Worm (Caenorhabditis elegans): ENCODE measurements around the gene F58F12.2.

- no peak for TF ChIP-seq dve-1 (tag; optimal IDR thresholded peaks at IDR 0.05)
- no peak for TF ChIP-seq che-1 (tag; optimal IDR thresholded peaks at IDR 0.05)
- TF ChIP-seq sox-4 (tag; optimal IDR thresholded peaks at IDR 0.05), result no peak
- TF ChIP-seq ceh-34 (tag; optimal IDR thresholded peaks at IDR 0.05), result no peak
- TF ChIP-seq pha-2 (tag; optimal IDR thresholded peaks at IDR 0.05), result no peak
- TF ChIP-seq tbx-7 (tag; optimal IDR thresholded peaks at IDR 0.05), result no peak
- TF ChIP-seq elt-2 (tag; optimal IDR thresholded peaks at IDR 0.05), result no peak
- no peak for TF ChIP-seq lin-11 (tag; optimal IDR thresholded peaks at IDR 0.05)
- TF ChIP-seq ztf-16 (tag; optimal IDR thresholded peaks at IDR 0.05), result no peak
- no peak for TF ChIP-seq ceh-24 (tag; optimal IDR thresholded peaks at IDR 0.05)
- TF ChIP-seq C08G9.2 (tag; optimal IDR thresholded peaks at IDR 0.05), result no peak
- no peak for TF ChIP-seq hlh-15 (tag; optimal IDR thresholded peaks at IDR 0.05)
- TF ChIP-seq ceh-9 (tag; optimal IDR thresholded peaks at IDR 0.05), result no peak
Measured at ce11 chrII:6386467-6386866, 1.4 kb downstream of the F58F12.2 start, which contains the start of gene F58F12.4.

All from whole organism, late embryonic.